Worm (Caenorhabditis elegans) whole organism, L4 larva: Measurements from ENCODE around the gene nfya-1.

ENCODE experiments used
- ama-1 ChIP-seq: fragments of 150-350 bp; optimal IDR thresholded peaks from 2 replicates; lab custom pipeline; 2014; ENCODE audit warnings: inconsistent platforms, mixed read lengths
- ceh-82 ChIP-seq: sonication (generic microtip); optimal IDR thresholded peaks from 2 replicates; lab custom pipeline; 2017; ENCODE audit warnings: missing biosample characterization, missing genetic modification characterization
- ces-1 ChIP-seq: fragments of 150-350 bp; sonication (generic microtip); optimal IDR thresholded peaks from 4 replicates; lab custom pipeline; 2014; ENCODE audit warnings: missing biosample characterization, missing genetic modification reagents, missing genetic modification characterization
- dpl-1 ChIP-seq: fragments of 150-350 bp; optimal IDR thresholded peaks from 2 replicates; lab custom pipeline; 2014; ENCODE audit warnings: missing biosample characterization, missing genetic modification reagents, missing genetic modification characterization
- egl-43 ChIP-seq: fragments of 200-800 bp; sonication (Bioruptor generic); IDR thresholded peaks from 2 replicates; pipeline ENCODE4 v1.3.6; 2022; ENCODE audit warnings: missing genetic modification reagents, missing genetic modification characterization, missing compliant biosample characterization
- jun-1 ChIP-seq: fragments of 150-350 bp; optimal IDR thresholded peaks from 2 replicates; lab custom pipeline; 2014; ENCODE audit warnings: missing biosample characterization, missing genetic modification reagents, missing genetic modification characterization
- lin-38 ChIP-seq: fragments of 200-800 bp; sonication (Bioruptor generic); IDR thresholded peaks from 2 replicates; pipeline ENCODE4 v1.3.6; 2022; ENCODE audit warnings: missing genetic modification reagents, missing genetic modification characterization, missing compliant biosample characterization
- lin-39 ChIP-seq: fragments of 150-350 bp; optimal IDR thresholded peaks from 2 replicates; lab custom pipeline; 2014; ENCODE audit warnings: missing biosample characterization, missing genetic modification reagents, missing genetic modification characterization
- nhr-25 ChIP-seq: sonication (generic microtip); optimal IDR thresholded peaks from 2 replicates; lab custom pipeline; 2017; ENCODE audit warnings: missing genetic modification characterization, mild to moderate bottlenecking, missing compliant biosample characterization, antibody characterized with exemption, moderate library complexity, borderline replicate concordance; ENCODE audit not compliant: insufficient read depth
- nhr-76 ChIP-seq: fragments of 150-350 bp; optimal IDR thresholded peaks from 2 replicates; lab custom pipeline; 2014; ENCODE audit warnings: missing biosample characterization, missing genetic modification characterization

DNA sequence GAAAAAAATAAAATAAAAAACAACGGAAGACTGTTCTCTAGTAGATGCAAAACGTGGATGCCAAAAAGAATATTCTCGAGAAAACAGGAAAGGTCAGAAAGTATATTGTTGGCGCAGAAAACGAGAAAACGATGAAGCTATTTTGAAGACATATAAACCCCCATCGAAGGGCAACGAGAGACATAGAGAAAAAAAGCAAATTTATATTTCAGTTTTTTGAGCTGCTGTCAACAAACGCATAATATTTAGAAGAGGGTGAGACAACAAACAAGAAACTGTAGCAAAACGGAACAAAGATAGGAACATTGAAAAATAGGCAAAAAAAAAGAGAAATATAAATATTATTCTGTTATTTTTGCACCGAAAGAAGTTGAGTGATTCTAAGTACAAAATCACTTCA, 45.6 kb upstream of the nfya-1 start:
- no peak for TF ChIP-seq ceh-82 (tag; lab: Kevin White, UChicago)
- TF ChIP-seq dpl-1 (GFP tag; lab: Kevin White, UChicago) = no peak
- TF ChIP-seq egl-43 = no peak
- no peak for TF ChIP-seq ces-1 (GFP tag; lab: Kevin White, UChicago)
- no peak for TF ChIP-seq lin-39 (tag; lab: Kevin White, UChicago)
- TF ChIP-seq nhr-76 (tag; lab: Kevin White, UChicago) = no peak
- TF ChIP-seq jun-1 (tag; lab: Kevin White, UChicago) = no peak
- no peak for TF ChIP-seq lin-38 (GFP tag; lab: Robert Waterston, UW)
- TF ChIP-seq ama-1 (lab: Kevin White, UChicago) = no peak
- TF ChIP-seq nhr-25 (tag; lab: Kevin White, UChicago) = no peak
